Worm (Caenorhabditis elegans): ENCODE measurements around the gene chca-1.

Gene chca-1

DNA sequence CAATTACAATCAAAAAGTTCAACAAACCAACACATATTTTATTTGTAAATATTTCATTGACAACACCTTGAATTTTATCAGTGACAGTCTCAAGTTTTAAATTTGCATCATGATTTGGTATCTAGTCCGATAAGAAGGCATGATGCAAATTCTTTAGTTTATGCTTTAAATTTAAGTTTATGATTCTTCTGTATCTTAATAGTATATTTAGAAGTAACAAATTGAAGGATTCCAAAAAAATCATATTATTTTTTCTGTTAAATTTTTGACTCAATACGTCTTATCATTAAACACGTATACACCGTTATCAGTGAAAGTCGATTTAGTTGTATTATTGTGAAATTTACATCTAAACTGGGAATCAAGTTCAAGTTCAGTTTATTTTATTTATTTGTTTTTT is at the start of gene chca-1:
TSS of gene chca-1 (plus strand) at position 161 of the 400 bp plus-strand sequence.
- TF ChIP-seq zip-5 (tag; optimal IDR thresholded peaks at IDR 0.05): no peak
- peak; percentile 69 for TF ChIP-seq elt-2 (tag; optimal IDR thresholded peaks at IDR 0.05)

DNA sequence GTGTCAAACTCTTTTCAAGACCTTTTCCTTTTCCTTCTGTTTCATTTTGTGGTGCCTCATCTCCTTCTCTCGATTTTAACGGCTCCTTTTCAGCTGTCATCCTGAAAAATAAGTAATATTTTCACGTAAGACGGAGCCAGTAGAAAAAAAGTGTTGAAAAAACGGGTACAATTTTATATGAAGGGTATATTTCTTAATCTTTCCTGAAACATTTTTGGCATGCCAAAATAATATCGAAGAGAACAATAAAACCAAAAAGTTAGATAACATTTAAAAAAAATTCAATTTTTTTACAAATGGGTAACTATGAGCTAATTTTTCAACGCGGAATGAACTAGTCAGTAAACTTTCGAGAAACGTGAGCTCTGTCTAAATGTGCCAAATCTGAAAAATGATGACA is 49.6 kb upstream of the chca-1 start, which contains the start of gene aat-1:
TSS of gene aat-1 (minus strand) at position 101 of the 400 bp plus-strand sequence.
- TF ChIP-seq sox-4 (tag; optimal IDR thresholded peaks at IDR 0.05) (no peak), ceh-14 (tag; optimal IDR thresholded peaks at IDR 0.05) (no peak), ceh-45 (GFP tag; IDR thresholded peaks at IDR 0.05) (no peak), fkh-10 (GFP tag; optimal IDR thresholded peaks at IDR 0.05) (no peak), syd-9 (tag; optimal IDR thresholded peaks at IDR 0.05) (no peak), ceh-24 (tag; optimal IDR thresholded peaks at IDR 0.05) (no peak), unc-86 (tag; optimal IDR thresholded peaks at IDR 0.05) (no peak), nfya-1 (tag; optimal IDR thresholded peaks at IDR 0.05) (no peak), C38D4.7 (GFP tag; optimal IDR thresholded peaks at IDR 0.05) (no peak)

DNA sequence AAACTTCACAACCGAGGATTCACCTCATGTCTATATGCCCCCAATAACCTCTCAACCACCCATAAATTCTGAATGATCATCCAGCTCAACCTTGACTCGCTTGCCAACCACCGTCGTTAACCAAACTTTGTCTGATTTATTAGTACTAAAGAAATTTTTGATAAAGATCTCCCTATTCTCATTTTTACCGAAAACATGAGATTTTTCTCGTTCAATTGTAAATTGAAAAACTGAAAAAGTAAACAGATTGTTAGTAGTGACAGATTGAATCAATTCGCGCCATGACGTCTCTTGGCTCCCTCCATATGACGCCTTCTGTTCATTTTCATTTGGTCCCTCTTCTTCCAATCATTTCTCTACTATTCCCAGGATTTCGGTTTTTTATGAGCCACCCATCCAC is 43.2 kb upstream of the chca-1 start:
- no peak for TF ChIP-seq fkh-6 (tag; optimal IDR thresholded peaks at IDR 0.05)
- no peak for TF ChIP-seq hlh-6 (tag; optimal IDR thresholded peaks at IDR 0.05)
- TF ChIP-seq lin-11 (tag; optimal IDR thresholded peaks at IDR 0.05): no peak
- TF ChIP-seq hlh-30 (tag; optimal IDR thresholded peaks at IDR 0.05; ENCODE audit: insufficient read depth): no peak
- TF ChIP-seq sox-4 (tag; optimal IDR thresholded peaks at IDR 0.05): no peak
- TF ChIP-seq ama-1 (optimal IDR thresholded peaks at IDR 0.05): no peak
- no peak for TF ChIP-seq npax-4 (tag; optimal IDR thresholded peaks at IDR 0.05)
- TF ChIP-seq eyg-1 (tag; optimal IDR thresholded peaks at IDR 0.05): no peak

DNA sequence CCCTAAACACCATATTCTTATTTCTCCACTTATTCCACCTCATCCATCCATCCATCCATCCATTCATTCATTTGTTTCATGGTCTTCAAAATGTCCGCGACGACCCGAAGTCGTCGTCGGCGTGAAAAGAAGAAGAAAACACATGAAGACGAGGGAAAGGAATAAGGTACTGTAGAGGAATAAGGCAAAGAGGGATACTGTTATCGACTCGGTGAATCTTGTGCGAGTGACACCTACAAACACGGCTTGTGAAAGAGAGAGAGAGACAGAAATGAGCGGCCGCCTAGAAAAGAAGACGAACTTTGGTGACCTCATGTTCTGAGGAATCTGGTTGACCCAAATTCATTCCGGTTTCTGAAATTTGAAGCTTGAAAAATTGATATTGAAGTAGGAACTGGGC is 42.1 kb upstream of the chca-1 start:
- TF ChIP-seq hlh-6 (tag; optimal IDR thresholded peaks at IDR 0.05): no peak
- no peak for TF ChIP-seq hlh-13 (GFP tag; optimal IDR thresholded peaks at IDR 0.05)
- TF ChIP-seq C38D4.7 (GFP tag; optimal IDR thresholded peaks at IDR 0.05): no peak

DNA sequence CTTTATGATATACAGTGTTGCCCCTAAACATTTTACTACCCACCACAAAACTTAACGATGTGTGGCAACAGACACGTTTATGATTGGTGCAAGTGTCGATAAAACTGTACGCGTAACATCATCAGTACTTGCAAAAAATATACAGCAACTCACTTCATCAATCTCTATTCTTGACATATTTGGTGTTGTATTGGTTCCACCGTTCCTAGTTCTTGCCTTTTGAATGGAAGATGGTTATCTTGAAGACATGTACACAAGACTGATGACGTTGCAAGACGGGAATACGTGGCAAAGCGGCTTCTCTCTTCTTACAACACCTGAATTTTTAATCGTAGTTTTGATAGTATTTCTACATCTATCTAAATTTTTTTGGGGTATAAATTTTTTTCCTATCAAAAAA is 40.3 kb upstream of the chca-1 start:
- TF ChIP-seq unc-3 (GFP tag; conservative IDR thresholded peaks at IDR 0.05) (no peak), unc-3 (tag; optimal IDR thresholded peaks at IDR 0.05) (no peak), Y22D7AL.16 (tag; optimal IDR thresholded peaks at IDR 0.05) (no peak), madf-2 (tag; optimal IDR thresholded peaks at IDR 0.05) (no peak), nhr-232 (tag; optimal IDR thresholded peaks at IDR 0.05) (no peak), ttx-3 (tag; optimal IDR thresholded peaks at IDR 0.05) (no peak), ceh-9 (tag; optimal IDR thresholded peaks at IDR 0.05) (no peak), lim-6 (tag; optimal IDR thresholded peaks at IDR 0.05) (no peak), K02D7.2 (tag; optimal IDR thresholded peaks at IDR 0.05) (no peak), gmeb-2 (tag; optimal IDR thresholded peaks at IDR 0.05) (no peak), syd-9 (tag; optimal IDR thresholded peaks at IDR 0.05) (no peak), ets-4 (tag; optimal IDR thresholded peaks at IDR 0.05) (no peak), fkh-6 (tag; optimal IDR thresholded peaks at IDR 0.05) (no peak), hlh-6 (tag; optimal IDR thresholded peaks at IDR 0.05) (no peak), odd-2 (tag; optimal IDR thresholded peaks at IDR 0.05) (no peak), ceh-48 (tag; optimal IDR thresholded peaks at IDR 0.05) (no peak), ahr-1 (tag; optimal IDR thresholded peaks at IDR 0.05) (no peak), F13H6.1 (tag; optimal IDR thresholded peaks at IDR 0.05) (no peak), dve-1 (tag; optimal IDR thresholded peaks at IDR 0.05) (no peak)
